Worm (Caenorhabditis elegans): ENCODE results near the gene T04F3.5.

- no peak for TF ChIP-seq him-1 (tag; optimal IDR thresholded peaks at IDR 0.05)
- TF ChIP-seq dao-5 (tag; optimal IDR thresholded peaks at IDR 0.05): no peak
- TF ChIP-seq W03F9.2 (tag; optimal IDR thresholded peaks at IDR 0.05): no peak
Measured at ce11 chrV:11803518-11803994, 43.1 kb downstream of the T04F3.5 start.

Measured in whole organism, L4/young adult.